Fruit fly (Drosophila melanogaster): ENCODE results near the gene mRpS6.

- TF ChIP-seq CG8478 (optimal IDR thresholded peaks at IDR 0.05) = no peak
- no peak for TF ChIP-seq Dll (optimal IDR thresholded peaks at IDR 0.05)
Observed at dm6 chr3L:4375675-4376366, 11.5 kb downstream of the mRpS6 start.

Measured in whole organism.